Worm (Caenorhabditis elegans) whole organism, L1 larva: Measurements from ENCODE around the gene scrm-8.
A peak's percentile ranks its signal among the peaks of the same experiment; 100 is the strongest.

ENCODE experiments used
- C04F5.9 ChIP-seq: sonication (generic microtip); optimal IDR thresholded peaks from 2 replicates; lab custom pipeline; 2016; ENCODE audit warnings: missing genetic modification characterization, missing compliant biosample characterization
- C34B4.2 ChIP-seq: sonication (generic microtip); optimal IDR thresholded peaks from 2 replicates; lab custom pipeline; 2017; ENCODE audit warnings: mild to moderate bottlenecking, missing genetic modification characterization, missing compliant biosample characterization
- aha-1 ChIP-seq: fragments of 150-350 bp; optimal IDR thresholded peaks from 2 replicates; lab custom pipeline; 2014; ENCODE audit warnings: missing biosample characterization, missing genetic modification characterization
- ceh-8 ChIP-seq: fragments of 200-800 bp; sonication (Bioruptor generic); optimal IDR thresholded peaks from 2 replicates; lab custom pipeline; 2018; ENCODE audit warnings: mild to moderate bottlenecking, missing genetic modification characterization, moderate library complexity, missing compliant biosample characterization
- ceh-82 ChIP-seq, 3 experiments: fragments of 150-350 bp in 1 of 3; sonication (generic microtip) in 2 of 3; optimal IDR thresholded peaks; 2 replicates each; lab custom pipeline; 2014 to 2017; ENCODE audit warnings: missing biosample characterization in 3 of 3, missing genetic modification characterization in 3 of 3
- ceh-90 ChIP-seq: sonication (generic microtip); optimal IDR thresholded peaks from 2 replicates; lab custom pipeline; 2016; ENCODE audit warnings: missing genetic modification characterization, missing compliant biosample characterization
- dpl-1 ChIP-seq, 3 experiments: fragments of 150-350 bp in 2 of 3; sonication (generic microtip) in 1 of 3; optimal IDR thresholded peaks; 2 replicates each; lab custom pipeline; 2014 to 2017; ENCODE audit warnings: missing biosample characterization in 3 of 3, missing genetic modification characterization in 3 of 3, missing genetic modification reagents in 3 of 3
- efl-1 ChIP-seq, 4 experiments: fragments of 150-350 bp; optimal IDR thresholded peaks in 3 of 4; peaks in 1 of 4; 1 replicate in 1 of 4; 2 replicates in 3 of 4; lab custom pipeline; 2014; ENCODE audit warnings: missing biosample characterization in 2 of 4, missing genetic modification characterization in 2 of 4, missing genetic modification reagents in 2 of 4
- elt-2 ChIP-seq: sonication (generic microtip); optimal IDR thresholded peaks from 2 replicates; lab custom pipeline; 2016; ENCODE audit warnings: missing genetic modification characterization, mild to moderate bottlenecking, inconsistent platforms, missing compliant biosample characterization, missing genetic modification reagents
- fkh-4 ChIP-seq: sonication (generic microtip); optimal IDR thresholded peaks from 2 replicates; lab custom pipeline; 2016; ENCODE audit warnings: missing compliant biosample characterization, missing genetic modification characterization, borderline replicate concordance
- fkh-8 ChIP-seq: sonication (generic microtip); optimal IDR thresholded peaks from 2 replicates; lab custom pipeline; 2016; ENCODE audit warnings: mild to moderate bottlenecking, missing genetic modification characterization, missing compliant biosample characterization
- grh-1 ChIP-seq: fragments of 200-800 bp; sonication (Bioruptor generic); IDR thresholded peaks from 2 replicates; pipeline ENCODE4 v1.3.6; 2022; ENCODE audit warnings: missing genetic modification reagents, missing genetic modification characterization, missing compliant biosample characterization
- lin-13 ChIP-seq: fragments of 150-350 bp; optimal IDR thresholded peaks from 2 replicates; lab custom pipeline; 2014; ENCODE audit warnings: missing biosample characterization, missing genetic modification reagents, missing genetic modification characterization
- lin-14 ChIP-seq: fragments of 200-800 bp; sonication (Bioruptor generic); optimal IDR thresholded peaks from 2 replicates; lab custom pipeline; 2018; ENCODE audit warnings: mild to moderate bottlenecking, missing genetic modification characterization, moderate library complexity, missing compliant biosample characterization
- lin-15B ChIP-seq: fragments of 150-350 bp; sonication (generic microtip); optimal IDR thresholded peaks from 3 replicates; lab custom pipeline; 2014; ENCODE audit warnings: missing biosample characterization, missing genetic modification characterization
- lin-35 ChIP-seq, 2 experiments: fragments of 150-350 bp; optimal IDR thresholded peaks; 2 replicates each; lab custom pipeline; 2014; ENCODE audit warnings: missing biosample characterization in 2 of 2, missing genetic modification characterization in 2 of 2, missing genetic modification reagents in 2 of 2
- mab-9 ChIP-seq: fragments of 200-800 bp; sonication (Bioruptor generic); IDR thresholded peaks from 2 replicates; pipeline ENCODE4 v1.3.6; 2022; ENCODE audit warnings: missing genetic modification reagents, missing genetic modification characterization, missing compliant biosample characterization
- mef-2 ChIP-seq: fragments of 150-350 bp; optimal IDR thresholded peaks from 2 replicates; lab custom pipeline; 2014; ENCODE audit warnings: missing biosample characterization, missing genetic modification characterization
- mep-1 ChIP-seq: fragments of 150-350 bp; optimal IDR thresholded peaks from 2 replicates; lab custom pipeline; 2014; ENCODE audit warnings: missing biosample characterization, missing genetic modification characterization
- nhr-11 ChIP-seq: fragments of 150-350 bp; optimal IDR thresholded peaks from 2 replicates; lab custom pipeline; 2014; ENCODE audit warnings: missing biosample characterization, missing genetic modification characterization
- nhr-12 ChIP-seq: sonication (generic microtip); optimal IDR thresholded peaks from 2 replicates; lab custom pipeline; 2017; ENCODE audit warnings: missing biosample characterization, missing genetic modification characterization
- nhr-237 ChIP-seq: fragments of 150-350 bp; optimal IDR thresholded peaks from 2 replicates; lab custom pipeline; 2014; ENCODE audit warnings: missing biosample characterization, missing genetic modification characterization
- nhr-71 ChIP-seq: sonication (generic microtip); optimal IDR thresholded peaks from 2 replicates; lab custom pipeline; 2016; ENCODE audit warnings: mild to moderate bottlenecking, missing genetic modification characterization, moderate library complexity, missing compliant biosample characterization
- nhr-76 ChIP-seq: sonication (generic microtip); optimal IDR thresholded peaks from 2 replicates; lab custom pipeline; 2017; ENCODE audit warnings: missing biosample characterization, missing genetic modification characterization
- nhr-84 ChIP-seq: sonication (generic microtip); optimal IDR thresholded peaks from 2 replicates; lab custom pipeline; 2017; ENCODE audit warnings: missing biosample characterization, missing genetic modification characterization
- nhr-90 ChIP-seq: sonication (generic microtip); optimal IDR thresholded peaks from 2 replicates; lab custom pipeline; 2016; ENCODE audit warnings: mild to moderate bottlenecking, missing genetic modification characterization, missing compliant biosample characterization; ENCODE audit not compliant: poor library complexity
- pag-3 ChIP-seq: sonication (generic microtip); optimal IDR thresholded peaks from 2 replicates; lab custom pipeline; 2017; ENCODE audit warnings: missing genetic modification characterization, mild to moderate bottlenecking, missing compliant biosample characterization, antibody characterized with exemption, borderline replicate concordance; ENCODE audit not compliant: insufficient read depth
- skn-1 ChIP-seq: fragments of 150-350 bp; optimal IDR thresholded peaks from 2 replicates; lab custom pipeline; 2014; ENCODE audit warnings: missing biosample characterization, missing genetic modification characterization
- snpc-4 ChIP-seq: fragments of 150-350 bp; optimal IDR thresholded peaks from 2 replicates; lab custom pipeline; 2014; ENCODE audit warnings: missing biosample characterization, missing genetic modification characterization
- swsn-7 ChIP-seq: sonication (generic microtip); optimal IDR thresholded peaks from 2 replicates; lab custom pipeline; 2016; ENCODE audit warnings: missing genetic modification characterization, missing compliant biosample characterization
- unc-62 ChIP-seq: fragments of 150-350 bp; optimal IDR thresholded peaks from 2 replicates; lab custom pipeline; 2014; ENCODE audit warnings: missing biosample characterization, missing genetic modification reagents, missing genetic modification characterization
- zag-1 ChIP-seq: fragments of 150-350 bp; optimal IDR thresholded peaks from 2 replicates; lab custom pipeline; 2014; ENCODE audit warnings: missing biosample characterization, missing genetic modification characterization
- zip-4 ChIP-seq: fragments of 200-800 bp; sonication (Bioruptor generic); optimal IDR thresholded peaks from 2 replicates; lab custom pipeline; 2018; ENCODE audit warnings: mild to moderate bottlenecking, missing genetic modification characterization, moderate library complexity, missing compliant biosample characterization
- ztf-11 ChIP-seq, 2 experiments: sonication (generic microtip); optimal IDR thresholded peaks; 2 replicates each; lab custom pipeline; 2016 to 2017; ENCODE audit warnings: missing genetic modification characterization in 2 of 2, missing biosample characterization in 1 of 2, missing compliant biosample characterization in 1 of 2

The scrm-8 gene

ce11 chrIV:4204275-4204674 lies 39.8 kb downstream of the scrm-8 start, which contains the start of gene pax-2:
TSS of gene pax-2 (minus strand) at chrIV:4204375.
- TF ChIP-seq fkh-8 (tag; lab: Kevin White, UChicago) = peak; percentile 21
- TF ChIP-seq mab-9 (GFP tag; lab: Robert Waterston, UW) = no peak
- TF ChIP-seq, all 84 proteins: peak for 1

ce11 chrIV:4207088-4207487 lies 42.6 kb downstream of the scrm-8 start, which contains the start of gene osgn-1:
TSS of gene osgn-1 (plus strand) at chrIV:4207388.
- TF ChIP-seq snpc-4 (tag; lab: Kevin White, UChicago) (no peak), lin-35 (GFP tag; optimal IDR thresholded peaks at IDR 0.05; lab: Kevin White, UChicago) (no peak), nhr-12 (tag; lab: Kevin White, UChicago) (no peak), C34B4.2 (tag; lab: Kevin White, UChicago) (no peak), ceh-82 (tag; optimal IDR thresholded peaks at IDR 0.05; lab: Kevin White, UChicago) (no peak), lin-15B (tag; lab: Kevin White, UChicago) (no peak), zip-4 (GFP tag; lab: Kevin White, UChicago) (no peak), unc-62 (GFP tag; lab: Kevin White, UChicago) (no peak), zag-1 (no peak), C04F5.9 (tag; lab: Kevin White, UChicago) (no peak), grh-1 (GFP tag; lab: Robert Waterston, UW) (no peak), nhr-11 (tag; lab: Kevin White, UChicago) (no peak), aha-1 (tag; lab: Kevin White, UChicago) (no peak), mef-2 (tag; lab: Kevin White, UChicago) (no peak)
- TF ChIP-seq, all 84 proteins: peak for 0

- no peak for TF ChIP-seq zag-1
- TF ChIP-seq skn-1 (tag; lab: Kevin White, UChicago) = peak; percentile 16
- TF ChIP-seq lin-13 = no peak
- TF ChIP-seq, all 84 proteins: peak for 1
Observed at ce11 chrIV:4209084-4209483, 44.6 kb downstream of the scrm-8 start.

ce11 chrIV:4210868-4211267 lies 46.4 kb downstream of the scrm-8 start:
- TF ChIP-seq nhr-90 = no peak
- TF ChIP-seq unc-62 (GFP tag; lab: Kevin White, UChicago) = no peak
- TF ChIP-seq ztf-11 (tag; optimal IDR thresholded peaks at IDR 0.05; lab: Kevin White, UChicago) = no peak
- TF ChIP-seq fkh-8 (tag; lab: Kevin White, UChicago) = peak; percentile 25
- TF ChIP-seq grh-1 (GFP tag; lab: Robert Waterston, UW) = no peak
- TF ChIP-seq fkh-4 (tag; lab: Kevin White, UChicago) = no peak
- TF ChIP-seq lin-15B (tag; lab: Kevin White, UChicago) = no peak
- TF ChIP-seq nhr-76 = no peak
- peak; percentile 60 for TF ChIP-seq lin-14 (GFP tag; lab: Kevin White, UChicago)
- peak; percentile 4 for TF ChIP-seq nhr-71 (tag; lab: Kevin White, UChicago)
- no peak for TF ChIP-seq nhr-84
- no peak for TF ChIP-seq dpl-1 (GFP tag; optimal IDR thresholded peaks at IDR 0.05; lab: Kevin White, UChicago)
- no peak for TF ChIP-seq nhr-237 (tag; lab: Kevin White, UChicago)
- peak in 1 of 3 experiments; percentile 7 for TF ChIP-seq ceh-82 (tag; optimal IDR thresholded peaks at IDR 0.05; lab: Kevin White, UChicago)
- no peak for TF ChIP-seq pag-3
- TF ChIP-seq ceh-8 (GFP tag; lab: Kevin White, UChicago) = no peak
- peak; percentile 13 for TF ChIP-seq skn-1 (tag; lab: Kevin White, UChicago)
- no peak for TF ChIP-seq swsn-7
- no peak for TF ChIP-seq mep-1 (tag; lab: Kevin White, UChicago)
- TF ChIP-seq elt-2 (tag; lab: Kevin White, UChicago) = no peak
- no peak for TF ChIP-seq ceh-90 (tag; lab: Kevin White, UChicago)
- no peak for TF ChIP-seq efl-1 (optimal IDR thresholded peaks at IDR 0.05; lab: Kevin White, UChicago)
- no peak for TF ChIP-seq efl-1 (GFP tag; optimal IDR thresholded peaks at IDR 0.05 in 1 of 2; lab: Kevin White, UChicago)
